Worm (Caenorhabditis elegans) whole organism, young adult: Measurements from ENCODE around the gene C23H3.9.

ENCODE experiments used
- B0035.1 ChIP-seq: sonication (generic microtip); optimal IDR thresholded peaks from 2 replicates; lab custom pipeline; 2016; ENCODE audit warnings: missing genetic modification characterization, mild to moderate bottlenecking, missing compliant biosample characterization, missing genotype, missing genetic modification reagents
- F22D6.2 ChIP-seq: sonication (generic microtip); optimal IDR thresholded peaks from 2 replicates; lab custom pipeline; 2016; ENCODE audit warnings: mild to moderate bottlenecking, missing genetic modification characterization, missing compliant biosample characterization
- F23B12.7 ChIP-seq: sonication (generic microtip); optimal IDR thresholded peaks from 2 replicates; lab custom pipeline; 2017; ENCODE audit warnings: missing genetic modification characterization, mild to moderate bottlenecking, missing compliant biosample characterization, antibody characterized with exemption, moderate library complexity; ENCODE audit not compliant: insufficient read depth
- ama-1 ChIP-seq, 3 experiments: fragments of 150-350 bp in 1 of 3; sonication (generic microtip) in 2 of 3; optimal IDR thresholded peaks; 2 replicates each; lab custom pipeline; 2014 to 2018; ENCODE audit warnings: missing biosample characterization in 2 of 3, missing genetic modification characterization in 2 of 3, missing genetic modification reagents in 2 of 3
- aptf-3 ChIP-seq: fragments of 200-800 bp; sonication (Bioruptor generic); IDR thresholded peaks from 2 replicates; pipeline ENCODE4 v1.3.6; 2022; ENCODE audit warnings: missing genetic modification characterization, missing compliant biosample characterization
- repo-1 ChIP-seq: sonication (generic microtip); optimal IDR thresholded peaks from 2 replicates; lab custom pipeline; 2017; ENCODE audit warnings: mild to moderate bottlenecking, missing genetic modification characterization, missing compliant biosample characterization
- snpc-1.1 ChIP-seq: sonication (generic microtip); optimal IDR thresholded peaks from 2 replicates; lab custom pipeline; 2017; ENCODE audit warnings: missing genetic modification characterization, mild to moderate bottlenecking, missing compliant biosample characterization, antibody characterized with exemption, moderate library complexity, missing genotype, missing genetic modification reagents; ENCODE audit not compliant: insufficient read depth
- tbp1 ChIP-seq: fragments of 200-800 bp; sonication (Bioruptor generic); optimal IDR thresholded peaks from 2 replicates; lab custom pipeline; 2018; ENCODE audit warnings: mild to moderate bottlenecking, missing genetic modification characterization, missing compliant biosample characterization
- unc-62 ChIP-seq: fragments of 150-350 bp; optimal IDR thresholded peaks from 2 replicates; lab custom pipeline; 2014; ENCODE audit warnings: missing biosample characterization, missing genetic modification reagents, missing genetic modification characterization
- ztf-28 ChIP-seq: fragments of 200-800 bp; sonication (Bioruptor generic); IDR thresholded peaks from 2 replicates; pipeline ENCODE4 v1.3.6; 2022; ENCODE audit warnings: missing genetic modification reagents, missing genetic modification characterization, missing compliant biosample characterization

- TF ChIP-seq ztf-28 (GFP tag; lab: Robert Waterston, UW) (no peak), aptf-3 (GFP tag; lab: Robert Waterston, UW) (no peak), tbp1 (GFP tag; lab: Kevin White, UChicago) (no peak), snpc-1.1 (tag; lab: Kevin White, UChicago) (no peak), unc-62 (GFP tag; lab: Kevin White, UChicago) (no peak), F23B12.7 (tag; lab: Kevin White, UChicago) (no peak), F22D6.2 (no peak), B0035.1 (tag; lab: Kevin White, UChicago) (no peak), repo-1 (tag; lab: Kevin White, UChicago) (no peak), ama-1 (optimal IDR thresholded peaks at IDR 0.05; lab: Kevin White, UChicago) (no peak), ama-1 (GFP tag; optimal IDR thresholded peaks at IDR 0.05; lab: Kevin White, UChicago) (no peak)
Measured at ce11 chrII:60049-60448, 19.0 kb downstream of the C23H3.9 start.
